Worm (Caenorhabditis elegans) whole organism, L4/young adult: ENCODE data around the gene ZK637.15.

ENCODE experiments used
- W03F9.2 ChIP-seq: fragments of 150-350 bp; optimal IDR thresholded peaks from 2 replicates; lab custom pipeline; 2014; ENCODE audit warnings: missing biosample characterization, missing genetic modification characterization
- dao-5 ChIP-seq: sonication (generic microtip); optimal IDR thresholded peaks from 2 replicates; lab custom pipeline; 2016; ENCODE audit warnings: missing genotype, missing genetic modification characterization, moderate library complexity, missing compliant biosample characterization
- him-1 ChIP-seq: sonication (generic microtip); optimal IDR thresholded peaks from 2 replicates; lab custom pipeline; 2016; ENCODE audit warnings: missing genotype, missing genetic modification reagents, missing genetic modification characterization, missing compliant biosample characterization

- no peak for TF ChIP-seq W03F9.2 (tag; lab: Kevin White, UChicago)
- no peak for TF ChIP-seq him-1
- no peak for TF ChIP-seq dao-5
Observed at ce11 chrIII:8925539-8925938, 5.7 kb downstream of the ZK637.15 start.
